Worm (Caenorhabditis elegans): ENCODE data around the gene F22B8.7.

F22B8.7 gene

DNA sequence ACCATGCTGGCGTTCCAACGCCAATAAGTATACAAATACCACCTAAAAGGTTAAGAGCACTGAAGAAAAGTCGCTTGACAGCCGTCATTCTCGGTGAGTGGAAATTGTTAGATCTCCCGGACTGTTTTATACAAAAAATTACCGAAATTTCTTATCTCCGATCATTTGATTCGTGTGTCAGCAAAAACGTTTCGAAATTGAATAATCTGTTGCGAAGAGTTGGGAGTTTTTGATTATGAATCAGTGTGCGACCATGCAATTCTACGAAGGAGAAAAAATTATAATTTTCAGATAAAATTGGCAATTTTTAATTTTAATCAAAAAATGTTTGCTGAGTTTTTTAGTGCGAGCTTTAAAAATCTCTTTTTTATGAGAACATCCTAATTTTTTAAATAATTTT lies 45.1 kb downstream of the F22B8.7 start, which contains the start of gene clc-11:
Gene clc-11, minus strand, starts transcription at position 101 of the 400 bp plus-strand sequence.
- TF ChIP-seq ceh-2 (tag; optimal IDR thresholded peaks at IDR 0.05) = no peak
- TF ChIP-seq K09A11.1 (tag; optimal IDR thresholded peaks at IDR 0.05; ENCODE audit: insufficient read depth) = no peak
- no peak for TF ChIP-seq ceh-9 (tag; optimal IDR thresholded peaks at IDR 0.05)
- no peak for TF ChIP-seq unc-86 (tag; optimal IDR thresholded peaks at IDR 0.05)

DNA sequence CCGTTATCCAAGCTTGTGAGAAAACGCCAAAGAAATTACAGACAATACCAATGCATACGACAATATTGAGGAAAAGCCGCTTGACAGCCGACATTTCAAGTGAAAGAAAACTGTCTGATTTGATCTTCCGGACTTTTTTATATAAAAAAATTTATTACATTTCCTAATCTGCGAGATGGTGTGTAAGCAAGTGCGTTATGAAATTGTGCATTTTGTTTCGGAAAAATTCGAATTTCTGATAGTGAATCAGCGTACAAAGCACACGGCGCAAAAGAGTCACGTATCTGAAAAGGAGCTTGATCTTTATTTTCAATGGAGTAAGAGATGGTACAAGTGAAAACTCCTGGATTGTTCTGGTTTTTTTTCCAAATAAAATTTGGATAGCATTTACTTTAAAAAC lies 46.7 kb downstream of the F22B8.7 start, which contains the start of gene clc-32:
Gene clc-32, minus strand, starts transcription at position 101 of the 400 bp plus-strand sequence.
- TF ChIP-seq pax-1 (tag; optimal IDR thresholded peaks at IDR 0.05) (no peak), hlh-8 (tag; optimal IDR thresholded peaks at IDR 0.05) (no peak), sox-4 (tag; optimal IDR thresholded peaks at IDR 0.05) (no peak), npax-4 (tag; optimal IDR thresholded peaks at IDR 0.05) (no peak), ets-4 (tag; optimal IDR thresholded peaks at IDR 0.05) (no peak), dmd-4 (tag; optimal IDR thresholded peaks at IDR 0.05; ENCODE audit: borderline replicate concordance) (no peak), nhr-232 (tag; optimal IDR thresholded peaks at IDR 0.05) (no peak), pha-4 (tag; optimal IDR thresholded peaks at IDR 0.05) (no peak), C38D4.7 (GFP tag; optimal IDR thresholded peaks at IDR 0.05) (no peak), ceh-22 (tag; optimal IDR thresholded peaks at IDR 0.05) (no peak), ceh-34 (tag; optimal IDR thresholded peaks at IDR 0.05) (no peak), ceh-24 (tag; optimal IDR thresholded peaks at IDR 0.05) (no peak), ceh-9 (tag; optimal IDR thresholded peaks at IDR 0.05) (no peak), dve-1 (tag; optimal IDR thresholded peaks at IDR 0.05) (no peak), madf-2 (tag; optimal IDR thresholded peaks at IDR 0.05) (no peak), ceh-6 (GFP tag; optimal IDR thresholded peaks at IDR 0.05) (no peak), syd-9 (tag; optimal IDR thresholded peaks at IDR 0.05) (no peak)

DNA sequence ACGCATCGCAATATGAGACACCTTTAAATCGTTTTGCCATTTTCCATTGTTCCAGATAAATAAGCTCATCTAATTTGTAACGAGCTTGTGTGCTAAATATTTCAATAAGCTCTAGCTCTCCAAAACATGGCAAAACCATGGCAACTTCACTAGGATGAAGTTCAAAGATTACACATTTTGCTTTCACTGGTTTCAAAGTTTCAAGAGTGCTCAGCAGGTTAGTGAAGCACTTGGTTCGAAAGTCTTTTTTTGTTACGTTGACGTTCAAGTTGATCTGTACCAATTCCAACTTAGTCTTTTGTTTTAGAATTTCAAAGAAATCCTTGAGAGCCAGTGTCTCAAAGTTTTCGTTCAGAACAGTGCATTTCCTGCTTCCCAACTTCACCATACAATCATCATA lies 48.0 kb downstream of the F22B8.7 start, which contains the start of gene fbxa-18:
Gene fbxa-18, plus strand, starts transcription at position 301 of the 400 bp plus-strand sequence.
- no peak for TF ChIP-seq C08G9.2 (tag; optimal IDR thresholded peaks at IDR 0.05)
- no peak for TF ChIP-seq hlh-8 (tag; optimal IDR thresholded peaks at IDR 0.05)
- TF ChIP-seq ceh-18 (tag; optimal IDR thresholded peaks at IDR 0.05) = no peak
- no peak for TF ChIP-seq Y22D7AL.16 (tag; optimal IDR thresholded peaks at IDR 0.05)
- no peak for TF ChIP-seq ceh-24 (tag; optimal IDR thresholded peaks at IDR 0.05)
- no peak for TF ChIP-seq ceh-2 (tag; optimal IDR thresholded peaks at IDR 0.05)
- no peak for TF ChIP-seq ceh-14 (tag; optimal IDR thresholded peaks at IDR 0.05)
- TF ChIP-seq pag-3 (tag; optimal IDR thresholded peaks at IDR 0.05; ENCODE audit: borderline replicate concordance) = no peak
- no peak for TF ChIP-seq gmeb-2 (tag; optimal IDR thresholded peaks at IDR 0.05)

DNA sequence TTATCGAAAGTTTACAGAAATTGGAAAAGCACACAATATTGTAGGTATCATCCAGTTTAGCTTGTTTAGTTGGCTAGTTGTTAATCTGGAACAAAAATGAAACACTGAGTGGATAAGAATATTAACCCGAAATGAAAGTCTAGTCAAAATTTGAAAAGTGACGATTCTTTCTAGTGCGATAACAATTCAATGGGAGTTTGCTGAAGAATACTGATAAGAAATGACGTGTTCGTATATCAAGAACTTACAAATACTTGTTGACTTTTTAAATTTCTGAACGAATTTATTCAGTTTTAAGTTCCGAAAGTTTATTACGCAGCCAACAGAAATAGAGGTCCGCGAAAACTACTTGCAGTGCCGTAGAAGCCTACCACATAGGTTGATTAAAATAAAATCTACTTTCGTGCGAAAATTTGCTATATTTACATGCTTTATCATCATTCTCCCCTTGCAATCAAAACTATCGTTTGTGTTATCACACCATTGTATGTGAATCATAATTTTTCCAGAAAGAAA lies 48.7 kb downstream of the F22B8.7 start, which contains the start of gene fbxa-88:
Gene fbxa-88, minus strand, starts transcription at position 51 of the 516 bp plus-strand sequence.
- no peak for TF ChIP-seq ceh-24 (tag; optimal IDR thresholded peaks at IDR 0.05)
- TF ChIP-seq hlh-6 (tag; optimal IDR thresholded peaks at IDR 0.05) = no peak
- no peak for TF ChIP-seq ceh-48 (tag; optimal IDR thresholded peaks at IDR 0.05)
- TF ChIP-seq gmeb-2 (tag; optimal IDR thresholded peaks at IDR 0.05) = no peak
- TF ChIP-seq odd-2 (tag; optimal IDR thresholded peaks at IDR 0.05) = no peak
- TF ChIP-seq rnt-1 (tag; optimal IDR thresholded peaks at IDR 0.05) = no peak
- TF ChIP-seq hlh-13 (GFP tag; optimal IDR thresholded peaks at IDR 0.05) = no peak
- TF ChIP-seq eyg-1 (tag; optimal IDR thresholded peaks at IDR 0.05) = no peak
- no peak for TF ChIP-seq unc-42 (tag; optimal IDR thresholded peaks at IDR 0.05)
- no peak for TF ChIP-seq nfya-1 (tag; optimal IDR thresholded peaks at IDR 0.05)
- no peak for TF ChIP-seq pqm-1 (tag; optimal IDR thresholded peaks at IDR 0.05)
- TF ChIP-seq hlh-15 (tag; optimal IDR thresholded peaks at IDR 0.05) = no peak
- TF ChIP-seq pax-1 (tag; optimal IDR thresholded peaks at IDR 0.05) = no peak
- no peak for TF ChIP-seq lin-11 (tag; optimal IDR thresholded peaks at IDR 0.05)
- TF ChIP-seq C08G9.2 (tag; optimal IDR thresholded peaks at IDR 0.05) = no peak
- no peak for TF ChIP-seq F13H6.1 (tag; optimal IDR thresholded peaks at IDR 0.05)
- no peak for TF ChIP-seq ceh-9 (tag; optimal IDR thresholded peaks at IDR 0.05)
- no peak for TF ChIP-seq pros-1 (tag; optimal IDR thresholded peaks at IDR 0.05)
- TF ChIP-seq pag-3 (tag; optimal IDR thresholded peaks at IDR 0.05; ENCODE audit: borderline replicate concordance) = no peak
